Fruit fly (Drosophila melanogaster) whole organism, embryonic: ENCODE data around the gene CG11617.

Source experiments
- Atf6 ChIP-seq: fragments of 200-800 bp; sonication (Bioruptor generic); IDR thresholded peaks from 2 replicates; pipeline ENCODE4 v1.3.6; 2022; ENCODE audit warnings: missing biosample characterization, missing genetic modification characterization
- B-H1 ChIP-seq: fragments of 200-800 bp; sonication (Bioruptor generic); IDR thresholded peaks from 3 replicates; pipeline ENCODE4 v1.3.6; 2022; ENCODE audit warnings: missing biosample characterization, missing genetic modification characterization
- Bteb2 ChIP-seq: fragments of 200-800 bp; sonication (Bioruptor generic); optimal IDR thresholded peaks from 2 replicates; lab custom pipeline; 2016; ENCODE audit warnings: missing biosample characterization, missing genetic modification characterization
- CG10321 ChIP-seq: fragments of 200-800 bp; sonication (Bioruptor generic); IDR thresholded peaks from 2 replicates; pipeline ENCODE4 v1.3.6; 2022; ENCODE audit warnings: missing biosample characterization, missing genetic modification characterization
- CG12744 ChIP-seq: fragments of 200-800 bp; sonication (Bioruptor generic); optimal IDR thresholded peaks from 2 replicates; lab custom pipeline; 2016; ENCODE audit warnings: missing biosample characterization, missing genetic modification characterization
- CG13624 ChIP-seq: fragments of 200-800 bp; sonication (Bioruptor generic); optimal IDR thresholded peaks from 2 replicates; lab custom pipeline; 2016; ENCODE audit warnings: missing biosample characterization, missing genetic modification characterization
- CG15073 ChIP-seq: fragments of 200-800 bp; sonication (Bioruptor generic); optimal IDR thresholded peaks from 2 replicates; lab custom pipeline; 2016; ENCODE audit warnings: missing biosample characterization, missing genetic modification characterization
- CG15479 ChIP-seq: fragments of 200-800 bp; sonication (Bioruptor generic); optimal IDR thresholded peaks from 3 replicates; lab custom pipeline; 2019; ENCODE audit warnings: missing biosample characterization, mild to moderate bottlenecking, missing genetic modification characterization, moderate library complexity
- CG16863 ChIP-seq: fragments of 200-800 bp; sonication (Bioruptor generic); optimal IDR thresholded peaks from 3 replicates; lab custom pipeline; 2016; ENCODE audit warnings: missing biosample characterization, missing genetic modification characterization
- CG17186 ChIP-seq: fragments of 200-800 bp; sonication (Bioruptor generic); optimal IDR thresholded peaks from 3 replicates; lab custom pipeline; 2017; ENCODE audit warnings: missing biosample characterization, missing genetic modification reagents, missing genetic modification characterization
- CG17328 ChIP-seq: fragments of 200-800 bp; sonication (Bioruptor generic); IDR thresholded peaks from 2 replicates; pipeline ENCODE4 v1.3.6; 2022; ENCODE audit warnings: missing biosample characterization, missing genetic modification characterization
- CG2678 ChIP-seq: fragments of 200-800 bp; sonication (Bioruptor generic); optimal IDR thresholded peaks from 3 replicates; lab custom pipeline; 2019; ENCODE audit warnings: missing biosample characterization, mild to moderate bottlenecking, missing genetic modification characterization, moderate library complexity
- CG2875 ChIP-seq: fragments of 200-800 bp; sonication (Bioruptor generic); optimal IDR thresholded peaks from 2 replicates; lab custom pipeline; 2017; ENCODE audit warnings: missing biosample characterization, mild to moderate bottlenecking, missing genetic modification characterization, missing genetic modification reagents
- CG3065 ChIP-seq: fragments of 200-800 bp; sonication (Bioruptor generic); optimal IDR thresholded peaks from 2 replicates; lab custom pipeline; 2016; ENCODE audit warnings: missing biosample characterization, missing genetic modification characterization
- CG31224 ChIP-seq: fragments of 200-800 bp; sonication (Bioruptor generic); IDR thresholded peaks from 2 replicates; pipeline ENCODE4 v1.3.6; 2022; ENCODE audit warnings: missing biosample characterization, missing genetic modification characterization
- CG31441 ChIP-seq: fragments of 200-800 bp; sonication (Bioruptor generic); IDR thresholded peaks from 2 replicates; pipeline ENCODE4 v1.3.6; 2022; ENCODE audit warnings: missing biosample characterization, missing genetic modification characterization
- CG3847 ChIP-seq: fragments of 200-800 bp; sonication (Bioruptor generic); IDR thresholded peaks from 2 replicates; pipeline ENCODE4 v1.3.6; 2022; ENCODE audit warnings: missing biosample characterization, missing genetic modification characterization
- CG3995 ChIP-seq: fragments of 200-800 bp; sonication (Bioruptor generic); optimal IDR thresholded peaks from 3 replicates; lab custom pipeline; 2016; ENCODE audit warnings: missing biosample characterization, missing genetic modification characterization
- CG4617 ChIP-seq: fragments of 200-800 bp; sonication (Bioruptor generic); optimal IDR thresholded peaks from 3 replicates; lab custom pipeline; 2016; ENCODE audit warnings: missing biosample characterization, missing genetic modification characterization, borderline replicate concordance
- CG6683 ChIP-seq: fragments of 200-800 bp; sonication (Bioruptor generic); optimal IDR thresholded peaks from 2 replicates; lab custom pipeline; 2017; ENCODE audit warnings: missing biosample characterization, mild to moderate bottlenecking, missing genetic modification characterization, missing genetic modification reagents
- CG6791 ChIP-seq: fragments of 200-800 bp; sonication (Bioruptor generic); IDR thresholded peaks from 3 replicates; pipeline ENCODE4 v1.3.6; 2022; ENCODE audit warnings: missing biosample characterization, missing genetic modification characterization; ENCODE audit not compliant: partially characterized antibody
- CG8290 ChIP-seq, 3 experiments: fragments of 200-800 bp; sonication (Bioruptor generic); optimal IDR thresholded peaks; 2 replicates each; lab custom pipeline; 2016 to 2019; ENCODE audit warnings: missing biosample characterization in 3 of 3, missing genetic modification characterization in 3 of 3, mild to moderate bottlenecking in 2 of 3, moderate library complexity in 1 of 3
- Dll ChIP-seq: fragments of 200-800 bp; sonication (Bioruptor generic); IDR thresholded peaks from 4 replicates; pipeline ENCODE4 v1.3.6; 2022; ENCODE audit warnings: missing biosample characterization, missing genetic modification characterization; ENCODE audit not compliant: partially characterized antibody
- Fer1 ChIP-seq: fragments of 200-800 bp; sonication (Bioruptor generic); optimal IDR thresholded peaks from 2 replicates; lab custom pipeline; 2017; ENCODE audit warnings: missing biosample characterization, mild to moderate bottlenecking, missing genetic modification characterization
- Hr3 ChIP-seq: fragments of 200-800 bp; sonication (Bioruptor generic); optimal IDR thresholded peaks from 3 replicates; lab custom pipeline; 2016; ENCODE audit warnings: missing biosample characterization, missing genetic modification characterization
- NC2α ChIP-seq: fragments of 200-800 bp; sonication (Bioruptor generic); optimal IDR thresholded peaks from 2 replicates; lab custom pipeline; 2016; ENCODE audit warnings: missing biosample characterization, missing genetic modification characterization
- Rfx ChIP-seq: fragments of 200-800 bp; sonication (Bioruptor generic); IDR thresholded peaks from 2 replicates; pipeline ENCODE4 v1.3.6; 2022; ENCODE audit warnings: missing biosample characterization, missing genetic modification characterization
- Ssrp ChIP-seq: fragments of 200-800 bp; sonication (Bioruptor generic); optimal IDR thresholded peaks from 2 replicates; lab custom pipeline; 2018; ENCODE audit warnings: missing biosample characterization, mild to moderate bottlenecking, missing genetic modification characterization, moderate library complexity
- ab ChIP-seq: fragments of 200-800 bp; sonication (Bioruptor generic); optimal IDR thresholded peaks from 2 replicates; lab custom pipeline; 2016; ENCODE audit warnings: missing biosample characterization, missing genetic modification characterization
- bowl ChIP-seq: fragments of 200-800 bp; sonication (Bioruptor generic); IDR thresholded peaks from 2 replicates; pipeline ENCODE4 v1.3.6; 2022; ENCODE audit warnings: missing biosample characterization, missing genetic modification characterization
- bsh ChIP-seq, 2 experiments: fragments of 200-800 bp; sonication (Bioruptor generic); optimal IDR thresholded peaks; 2 replicates each; lab custom pipeline; 2017 to 2018; ENCODE audit warnings: mild to moderate bottlenecking in 2 of 2, missing biosample characterization in 2 of 2, missing genetic modification characterization in 2 of 2, moderate library complexity in 1 of 2
- chn ChIP-seq: fragments of 200-800 bp; sonication (Bioruptor generic); optimal IDR thresholded peaks from 2 replicates; lab custom pipeline; 2016; ENCODE audit warnings: missing biosample characterization, missing genetic modification characterization
- dimm ChIP-seq: fragments of 200-800 bp; sonication (Bioruptor generic); IDR thresholded peaks from 2 replicates; pipeline ENCODE4 v1.3.6; 2022; ENCODE audit warnings: missing biosample characterization, missing genetic modification characterization
- disco-r ChIP-seq: fragments of 200-800 bp; sonication (Bioruptor generic); optimal IDR thresholded peaks from 2 replicates; lab custom pipeline; 2016; ENCODE audit warnings: missing biosample characterization, missing genetic modification characterization
- fd64A ChIP-seq: fragments of 200-800 bp; sonication (Bioruptor generic); optimal IDR thresholded peaks from 3 replicates; lab custom pipeline; 2018; ENCODE audit warnings: missing biosample characterization, mild to moderate bottlenecking, missing genetic modification characterization
- grau ChIP-seq: fragments of 200-800 bp; optimal IDR thresholded peaks from 3 replicates; lab custom pipeline; 2019; ENCODE audit warnings: missing biosample characterization, mild to moderate bottlenecking, missing genetic modification characterization, moderate library complexity
- klu ChIP-seq: fragments of 200-800 bp; sonication (Bioruptor generic); IDR thresholded peaks from 2 replicates; pipeline ENCODE4 v1.3.6; 2022; ENCODE audit warnings: missing biosample characterization, missing genetic modification characterization
- lab ChIP-seq: fragments of 200-800 bp; sonication (Bioruptor generic); optimal IDR thresholded peaks from 3 replicates; lab custom pipeline; 2017; ENCODE audit warnings: missing biosample characterization, missing genetic modification characterization, mild to moderate bottlenecking, moderate library complexity, missing genetic modification reagents
- lola ChIP-seq, 3 experiments: fragments of >200 bp in 2 of 3; fragments of 200-800 bp in 1 of 3; sonication (Bioruptor generic) in 1 of 3; optimal IDR thresholded peaks; 2 replicates each; lab custom pipeline; 2017 to 2019; ENCODE audit warnings: missing biosample characterization in 3 of 3, missing genetic modification characterization in 3 of 3, mild to moderate bottlenecking in 1 of 3, moderate library complexity in 1 of 3
- mld ChIP-seq: fragments of 200-800 bp; sonication (Bioruptor generic); IDR thresholded peaks from 3 replicates; pipeline ENCODE4 v1.3.6; 2022; ENCODE audit warnings: missing biosample characterization, missing genetic modification characterization; ENCODE audit not compliant: partially characterized antibody
- onecut ChIP-seq: fragments of 200-800 bp; sonication (Bioruptor generic); IDR thresholded peaks from 2 replicates; pipeline ENCODE4 v1.3.6; 2022; ENCODE audit warnings: missing biosample characterization, missing genetic modification characterization
- p53 ChIP-seq: fragments of 200-800 bp; sonication (Bioruptor generic); optimal IDR thresholded peaks from 2 replicates; lab custom pipeline; 2016; ENCODE audit warnings: missing biosample characterization, missing genetic modification characterization
- row ChIP-seq: fragments of 200-800 bp; sonication (Bioruptor generic); IDR thresholded peaks from 3 replicates; pipeline ENCODE4 v1.3.6; 2022; ENCODE audit warnings: missing biosample characterization, missing genetic modification characterization
- so ChIP-seq: fragments of 200-800 bp; sonication (Bioruptor generic); IDR thresholded peaks from 3 replicates; pipeline ENCODE4 v1.3.6; 2022; ENCODE audit warnings: missing biosample characterization, missing genetic modification characterization
- tio ChIP-seq: fragments of 200-800 bp; sonication (Bioruptor generic); optimal IDR thresholded peaks from 2 replicates; lab custom pipeline; 2017; ENCODE audit warnings: missing biosample characterization, missing genetic modification characterization, inconsistent platforms
- toy ChIP-seq: fragments of 200-800 bp; sonication (Bioruptor generic); IDR thresholded peaks from 2 replicates; pipeline ENCODE4 v1.3.6; 2022; ENCODE audit warnings: missing biosample characterization, missing genetic modification characterization
- tup ChIP-seq: fragments of 200-800 bp; sonication (Bioruptor generic); optimal IDR thresholded peaks from 2 replicates; lab custom pipeline; 2016; ENCODE audit warnings: missing biosample characterization, mild to moderate bottlenecking, missing genetic modification characterization, moderate library complexity
- vvl ChIP-seq: fragments of 200-800 bp; sonication (Bioruptor generic); IDR thresholded peaks from 2 replicates; pipeline ENCODE4 v1.3.6; 2022; ENCODE audit warnings: missing biosample characterization, missing genetic modification characterization
- yki ChIP-seq: fragments of >200 bp; optimal IDR thresholded peaks from 3 replicates; lab custom pipeline; 2018

CG11617 gene

DNA sequence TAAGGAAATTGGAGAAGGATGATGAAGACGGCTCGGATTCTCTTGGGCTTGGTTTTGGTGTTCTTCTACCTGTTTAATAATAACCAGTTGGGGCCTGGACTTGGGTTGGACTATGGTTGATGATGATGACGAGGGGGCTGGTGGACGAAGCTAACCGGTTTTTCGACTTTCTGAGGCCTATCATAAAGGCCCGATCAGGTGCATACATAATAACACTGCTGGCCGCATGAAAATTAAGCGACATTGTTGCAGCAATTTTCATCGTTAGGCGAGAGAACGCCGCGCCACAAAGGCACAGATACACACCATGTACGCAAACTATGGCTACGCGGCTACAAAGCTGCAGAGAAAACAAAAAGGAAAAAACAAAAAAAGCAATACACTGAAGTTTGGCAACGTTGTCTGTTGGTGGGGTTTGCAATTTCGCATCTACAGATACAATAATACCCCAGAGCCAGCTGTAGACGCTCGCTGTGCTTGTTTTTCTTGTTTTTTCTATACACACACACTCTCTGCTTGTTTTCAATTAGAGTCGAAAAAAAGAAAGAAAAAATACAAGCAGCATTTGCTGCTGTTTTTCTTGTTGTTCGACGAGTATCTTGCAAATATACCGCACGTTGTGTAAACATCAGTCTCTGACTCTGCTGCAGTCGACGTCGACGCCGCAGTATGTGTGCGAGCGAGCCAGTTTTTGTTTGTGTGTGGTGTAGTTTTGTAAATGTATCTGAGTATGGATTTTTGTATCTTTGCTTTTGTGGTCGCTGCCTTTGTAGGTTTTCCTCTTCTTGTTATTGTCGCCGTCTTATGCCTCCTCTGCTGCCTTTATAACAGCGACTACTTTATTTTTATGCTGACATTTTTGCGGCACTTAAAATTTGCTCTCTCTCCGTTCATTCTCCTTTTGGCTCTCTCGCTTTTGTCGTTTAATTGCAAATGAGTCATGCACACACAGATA is 40.7 kb downstream of the CG11617 start (continued):
- TF ChIP-seq B-H1 (no peak), lola (GFP tag; optimal IDR thresholded peaks at IDR 0.05; lab: Kevin White, UChicago) (peak in 1 of 3 experiments; percentile 34), CG31441 (GFP tag; lab: Robert Waterston, UW) (no peak), CG31224 (GFP tag; lab: Robert Waterston, UW) (no peak), CG17328 (no peak), CG3065 (GFP tag; lab: Kevin White, UChicago) (peak; percentile 26), CG2875 (peak; percentile 64), CG6791 (GFP tag; lab: Robert Waterston, UW) (no peak), yki (lab: Kevin White, UChicago) (no peak), Bteb2 (peak; percentile 34), bowl (GFP tag; lab: Robert Waterston, UW) (no peak), CG2678 (tag; lab: Kevin White, UChicago) (peak; percentile 85), CG13624 (GFP tag; lab: Kevin White, UChicago) (peak; percentile 72), NC2α (GFP tag; lab: Kevin White, UChicago) (peak; percentile 41), ab (peak; percentile 47), so (GFP tag; lab: Robert Waterston, UW) (no peak), tup (GFP tag; lab: Kevin White, UChicago) (no peak), dimm (GFP tag; lab: Robert Waterston, UW) (no peak), Fer1 (GFP tag; lab: Kevin White, UChicago) (peak; percentile 95), CG6683 (peak; percentile 90), row (GFP tag; lab: Robert Waterston, UW) (no peak), CG3995 (GFP tag; lab: Kevin White, UChicago) (peak; percentile 38), fd64A (GFP tag; lab: Kevin White, UChicago) (peak; percentile 65), p53 (no peak), Rfx (GFP tag; lab: Robert Waterston, UW) (no peak), CG15073 (no peak), lab (peak; percentile 95), CG4617 (GFP tag; lab: Kevin White, UChicago) (no peak), toy (GFP tag; lab: Robert Waterston, UW) (no peak), CG16863 (GFP tag; lab: Kevin White, UChicago) (peak; percentile 68), tio (peak; percentile 8), mld (no peak), CG3847 (GFP tag; lab: Robert Waterston, UW) (no peak), Ssrp (tag; lab: Kevin White, UChicago) (no peak), CG15479 (GFP tag; lab: Kevin White, UChicago) (peak; percentile 87), vvl (GFP tag; lab: Robert Waterston, UW) (no peak), grau (tag; lab: Kevin White, UChicago) (peak; percentile 55), bsh (GFP tag; optimal IDR thresholded peaks at IDR 0.05; lab: Kevin White, UChicago) (peak; percentile 43 to 100), CG8290 (GFP tag; optimal IDR thresholded peaks at IDR 0.05; lab: Kevin White, UChicago) (no peak), CG8290 (tag; optimal IDR thresholded peaks at IDR 0.05; lab: Kevin White, UChicago) (peak; percentile 28 to 68), CG10321 (GFP tag; lab: Robert Waterston, UW) (no peak), onecut (GFP tag; lab: Robert Waterston, UW) (peak; percentile 88), chn (peak; percentile 38), Dll (GFP tag; lab: Robert Waterston, UW) (no peak), Hr3 (no peak), CG12744 (GFP tag; lab: Kevin White, UChicago) (peak; percentile 55), klu (no peak), disco-r (GFP tag; lab: Kevin White, UChicago) (peak; percentile 41), CG17186 (no peak), Atf6 (GFP tag; lab: Robert Waterston, UW) (no peak)
